Worm (Caenorhabditis elegans) whole organism, midembryonic: Measurements from ENCODE around the gene C03E10.3.

Experiments used
- T22C8.4 ChIP-seq: fragments of 200-800 bp; sonication (Bioruptor generic); IDR thresholded peaks from 2 replicates; pipeline ENCODE4 v1.3.6; 2022; ENCODE audit warnings: missing genetic modification characterization, missing compliant biosample characterization
- cog-1 ChIP-seq: sonication (generic microtip); optimal IDR thresholded peaks from 2 replicates; lab custom pipeline; 2016; ENCODE audit warnings: missing genetic modification characterization, missing compliant biosample characterization
- flt-1 ChIP-seq: fragments of 200-800 bp; sonication (Bioruptor generic); IDR thresholded peaks from 2 replicates; pipeline ENCODE4 v1.3.6; 2022; ENCODE audit warnings: missing genetic modification characterization, missing compliant biosample characterization
- klf-2 ChIP-seq: fragments of 200-800 bp; sonication (Bioruptor generic); conservative IDR thresholded peaks from 2 replicates; pipeline ENCODE4 v1.3.6; 2022; ENCODE audit warnings: missing genetic modification reagents, missing genetic modification characterization, missing compliant biosample characterization
- med-1 ChIP-seq: sonication (generic microtip); optimal IDR thresholded peaks from 2 replicates; lab custom pipeline; 2017; ENCODE audit warnings: missing genetic modification characterization, mild to moderate bottlenecking, missing compliant biosample characterization, antibody characterized with exemption, missing genetic modification reagents; ENCODE audit not compliant: insufficient read depth
- ref-1 ChIP-seq: fragments of 200-800 bp; sonication (Bioruptor generic); conservative IDR thresholded peaks from 2 replicates; pipeline ENCODE4 v1.3.6; 2022; ENCODE audit warnings: missing genetic modification reagents, missing genetic modification characterization, missing compliant biosample characterization
- tab-1 ChIP-seq: fragments of 200-800 bp; sonication (Bioruptor generic); IDR thresholded peaks from 2 replicates; pipeline ENCODE4 v1.3.6; 2022; ENCODE audit warnings: missing genetic modification characterization, missing compliant biosample characterization
- ztf-23 ChIP-seq: fragments of 200-800 bp; sonication (Bioruptor generic); IDR thresholded peaks from 2 replicates; pipeline ENCODE4 v1.3.6; 2022; ENCODE audit warnings: missing genetic modification reagents, missing genetic modification characterization, missing compliant biosample characterization
- ztf-29 ChIP-seq: fragments of 200-800 bp; sonication (Bioruptor generic); IDR thresholded peaks from 2 replicates; pipeline ENCODE4 v1.3.6; 2022; ENCODE audit warnings: missing genetic modification reagents, missing genetic modification characterization, missing compliant biosample characterization

DNA sequence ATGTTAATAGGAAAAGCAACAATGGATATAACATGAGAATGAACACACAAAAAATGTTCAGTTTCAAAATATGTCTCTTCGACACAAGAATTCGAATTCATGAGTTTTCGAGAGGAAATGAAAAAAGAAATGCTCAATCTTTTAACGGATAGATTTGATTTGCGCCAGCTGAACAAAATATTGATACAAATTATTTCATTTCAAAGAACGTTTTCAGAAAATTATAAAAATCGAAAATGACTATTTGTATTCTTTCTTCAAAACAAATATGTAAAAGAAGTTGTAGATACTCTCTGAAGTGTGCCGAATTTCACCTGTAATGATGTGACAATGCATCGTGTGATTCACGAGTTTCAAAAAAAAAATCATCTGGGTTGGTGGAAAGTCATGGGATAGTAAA lies 14.3 kb downstream of the C03E10.3 start, which contains the start of gene srh-47:
- TF ChIP-seq flt-1 (GFP tag; lab: Robert Waterston, UW) (no peak), tab-1 (no peak), klf-2 (GFP tag; lab: Robert Waterston, UW) (no peak), cog-1 (tag; lab: Kevin White, UChicago) (no peak), med-1 (GFP tag; lab: Kevin White, UChicago) (no peak), ref-1 (no peak), T22C8.4 (GFP tag; lab: Robert Waterston, UW) (no peak), ztf-23 (GFP tag; lab: Robert Waterston, UW) (no peak), ztf-29 (GFP tag; lab: Robert Waterston, UW) (no peak)
